Worm (Caenorhabditis elegans) whole organism, midembryonic: ENCODE measurements around the gene vps-39.
"Not testable (repeated sequence)": the region's sequence is repeated elsewhere in the genome, so short reads cannot be mapped to it uniquely, and the experiment has no call there.

Experiments used
- T22C8.4 ChIP-seq: fragments of 200-800 bp; sonication (Bioruptor generic); IDR thresholded peaks from 2 replicates; pipeline ENCODE4 v1.3.6; 2022; ENCODE audit warnings: missing genetic modification characterization, missing compliant biosample characterization
- cog-1 ChIP-seq: sonication (generic microtip); optimal IDR thresholded peaks from 2 replicates; lab custom pipeline; 2016; ENCODE audit warnings: missing genetic modification characterization, missing compliant biosample characterization
- flt-1 ChIP-seq: fragments of 200-800 bp; sonication (Bioruptor generic); IDR thresholded peaks from 2 replicates; pipeline ENCODE4 v1.3.6; 2022; ENCODE audit warnings: missing genetic modification characterization, missing compliant biosample characterization
- klf-2 ChIP-seq: fragments of 200-800 bp; sonication (Bioruptor generic); conservative IDR thresholded peaks from 2 replicates; pipeline ENCODE4 v1.3.6; 2022; ENCODE audit warnings: missing genetic modification reagents, missing genetic modification characterization, missing compliant biosample characterization
- med-1 ChIP-seq: sonication (generic microtip); optimal IDR thresholded peaks from 2 replicates; lab custom pipeline; 2017; ENCODE audit warnings: missing genetic modification characterization, mild to moderate bottlenecking, missing compliant biosample characterization, antibody characterized with exemption, missing genetic modification reagents; ENCODE audit not compliant: insufficient read depth
- ref-1 ChIP-seq: fragments of 200-800 bp; sonication (Bioruptor generic); conservative IDR thresholded peaks from 2 replicates; pipeline ENCODE4 v1.3.6; 2022; ENCODE audit warnings: missing genetic modification reagents, missing genetic modification characterization, missing compliant biosample characterization
- tab-1 ChIP-seq: fragments of 200-800 bp; sonication (Bioruptor generic); IDR thresholded peaks from 2 replicates; pipeline ENCODE4 v1.3.6; 2022; ENCODE audit warnings: missing genetic modification characterization, missing compliant biosample characterization
- ztf-23 ChIP-seq: fragments of 200-800 bp; sonication (Bioruptor generic); IDR thresholded peaks from 2 replicates; pipeline ENCODE4 v1.3.6; 2022; ENCODE audit warnings: missing genetic modification reagents, missing genetic modification characterization, missing compliant biosample characterization
- ztf-29 ChIP-seq: fragments of 200-800 bp; sonication (Bioruptor generic); IDR thresholded peaks from 2 replicates; pipeline ENCODE4 v1.3.6; 2022; ENCODE audit warnings: missing genetic modification reagents, missing genetic modification characterization, missing compliant biosample characterization

The vps-39 gene

ce11 chrV:14057540-14057939 is 19.4 kb upstream of the vps-39 start, which contains the start of gene F58D12.3:
TSS of gene F58D12.3 (plus strand) at chrV:14057840.
- TF ChIP-seq klf-2 (GFP tag; lab: Robert Waterston, UW) (no peak), cog-1 (tag; lab: Kevin White, UChicago) (no peak), ztf-23 (GFP tag; lab: Robert Waterston, UW) (no peak), med-1 (GFP tag; lab: Kevin White, UChicago) (no peak), ref-1 (GFP tag; lab: Robert Waterston, UW) (no peak), ztf-29 (no peak), T22C8.4 (GFP tag; lab: Robert Waterston, UW) (no peak), flt-1 (GFP tag; lab: Robert Waterston, UW) (no peak)

ce11 chrV:14055097-14055496 is 16.9 kb upstream of the vps-39 start:
- TF ChIP-seq T22C8.4 (GFP tag; lab: Robert Waterston, UW) (peak; percentile 67), ztf-29 (peak; percentile 59; the same call in 1 of the 2 replicates), klf-2 (GFP tag; lab: Robert Waterston, UW) (peak; percentile 63; the same call in 1 of the 2 replicates), flt-1 (GFP tag; lab: Robert Waterston, UW) (peak; percentile 73; the same call in 1 of the 2 replicates), ztf-23 (GFP tag; lab: Robert Waterston, UW) (peak; percentile 82), cog-1 (tag; lab: Kevin White, UChicago) (peak; percentile 74)

- TF ChIP-seq tab-1 (GFP tag; lab: Robert Waterston, UW); med-1 (GFP tag; lab: Kevin White, UChicago); ref-1 (GFP tag; lab: Robert Waterston, UW): not testable (repeated sequence)
Observed at ce11 chrV:14049274-14049673, 11.1 kb upstream of the vps-39 start, which contains the start of gene F58D12.1. TSS of gene F58D12.1 (plus strand) at chrV:14049574.

ce11 chrV:14033649-14034048 is 4.5 kb downstream of the vps-39 start, which contains the start of gene ins-10:
TSS of gene ins-10 (plus strand) at chrV:14033949.
- no peak for TF ChIP-seq tab-1 (GFP tag; lab: Robert Waterston, UW)
- no peak for TF ChIP-seq klf-2 (GFP tag; lab: Robert Waterston, UW)
- TF ChIP-seq ztf-23 (GFP tag; lab: Robert Waterston, UW): no peak
- no peak for TF ChIP-seq ztf-29
- no peak for TF ChIP-seq flt-1 (GFP tag; lab: Robert Waterston, UW)
- TF ChIP-seq T22C8.4 (GFP tag; lab: Robert Waterston, UW): no peak
- TF ChIP-seq ref-1 (GFP tag; lab: Robert Waterston, UW): no peak

ce11 chrV:14028256-14028743 is 9.9 kb downstream of the vps-39 start:
- TF ChIP-seq ztf-23 (GFP tag; lab: Robert Waterston, UW) (no peak), flt-1 (GFP tag; lab: Robert Waterston, UW) (peak; percentile 70; the same call in 1 of the 2 replicates), klf-2 (GFP tag; lab: Robert Waterston, UW) (no peak), tab-1 (GFP tag; lab: Robert Waterston, UW) (0 out of 2 replicates have a peak, but pooled peaks have one; percentile 68), med-1 (GFP tag; lab: Kevin White, UChicago) (no peak)

ce11 chrV:14027384-14027783 is 10.8 kb downstream of the vps-39 start, which contains the start of gene T08G5.3:
TSS of gene T08G5.3 (minus strand) at chrV:14027484.
- no peak for TF ChIP-seq ztf-23 (GFP tag; lab: Robert Waterston, UW)
- no peak for TF ChIP-seq flt-1 (GFP tag; lab: Robert Waterston, UW)
- TF ChIP-seq med-1 (GFP tag; lab: Kevin White, UChicago): no peak
- TF ChIP-seq cog-1 (tag; lab: Kevin White, UChicago): no peak
- TF ChIP-seq klf-2 (GFP tag; lab: Robert Waterston, UW): no peak
- no peak for TF ChIP-seq ztf-29
- no peak for TF ChIP-seq T22C8.4 (GFP tag; lab: Robert Waterston, UW)
- TF ChIP-seq ref-1 (GFP tag; lab: Robert Waterston, UW): no peak
- TF ChIP-seq tab-1 (GFP tag; lab: Robert Waterston, UW): no peak

ce11 chrV:14026194-14026593 is 12.0 kb downstream of the vps-39 start, which contains the start of gene T08G5.2:
TSS of gene T08G5.2 (minus strand) at chrV:14026294.
- TF ChIP-seq flt-1 (GFP tag; lab: Robert Waterston, UW) (no peak), ztf-29 (no peak), cog-1 (tag; lab: Kevin White, UChicago) (no peak), tab-1 (GFP tag; lab: Robert Waterston, UW) (no peak), T22C8.4 (GFP tag; lab: Robert Waterston, UW) (no peak), klf-2 (GFP tag; lab: Robert Waterston, UW) (no peak)

ce11 chrV:14023074-14023473 is 15.1 kb downstream of the vps-39 start, which contains the start of gene T08G5.15:
TSS of gene T08G5.15 (minus strand) at chrV:14023174.
- TF ChIP-seq T22C8.4 (GFP tag; lab: Robert Waterston, UW): no peak
- TF ChIP-seq ref-1 (GFP tag; lab: Robert Waterston, UW): no peak

ce11 chrV:14018640-14019039 is 19.5 kb downstream of the vps-39 start, which contains the start of the genes mtl-2 and T08G5.1:
TSS of gene mtl-2 (minus strand) at chrV:14018673.
TSS of gene T08G5.1 (plus strand) at chrV:14018766.
- TF ChIP-seq tab-1 (GFP tag; lab: Robert Waterston, UW) (no peak), cog-1 (tag; lab: Kevin White, UChicago) (no peak), ztf-23 (GFP tag; lab: Robert Waterston, UW) (no peak), ztf-29 (no peak), med-1 (GFP tag; lab: Kevin White, UChicago) (no peak), klf-2 (GFP tag; lab: Robert Waterston, UW) (no peak), T22C8.4 (GFP tag; lab: Robert Waterston, UW) (no peak), flt-1 (GFP tag; lab: Robert Waterston, UW) (no peak), ref-1 (GFP tag; lab: Robert Waterston, UW) (no peak)
